Worm (Caenorhabditis elegans): ENCODE data around the gene F46B3.9.

DNA sequence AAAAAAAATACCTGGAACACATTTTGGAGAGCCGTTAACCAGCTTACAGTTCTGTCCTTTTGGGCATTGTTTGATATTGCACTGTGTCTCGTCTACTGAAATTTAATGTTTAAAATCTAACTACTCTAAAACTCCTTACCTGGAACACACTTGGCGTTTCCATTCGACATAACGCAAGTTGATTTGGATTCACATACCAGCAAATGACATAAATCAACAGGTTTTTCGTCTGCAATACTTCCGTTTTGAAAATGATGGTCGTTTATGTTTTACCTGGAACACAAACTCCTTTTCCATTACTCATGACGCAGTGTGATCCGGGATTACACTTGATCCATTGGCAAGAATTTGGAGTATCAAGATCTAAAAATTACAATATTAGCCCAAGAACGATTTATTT, 683 bp downstream of the F46B3.9 start:
- no peak for TF ChIP-seq ceh-16 (tag; optimal IDR thresholded peaks at IDR 0.05)
- TF ChIP-seq aly-2 (tag; optimal IDR thresholded peaks at IDR 0.05), result no peak
- no peak for TF ChIP-seq Y55F3AM.14 (GFP tag; optimal IDR thresholded peaks at IDR 0.05)

Data from whole organism, L2 larva.